Worm (Caenorhabditis elegans): ENCODE results near the gene hsp-25.
A peak's percentile ranks its signal among the peaks of the same experiment; 100 is the strongest.

Gene hsp-25

DNA sequence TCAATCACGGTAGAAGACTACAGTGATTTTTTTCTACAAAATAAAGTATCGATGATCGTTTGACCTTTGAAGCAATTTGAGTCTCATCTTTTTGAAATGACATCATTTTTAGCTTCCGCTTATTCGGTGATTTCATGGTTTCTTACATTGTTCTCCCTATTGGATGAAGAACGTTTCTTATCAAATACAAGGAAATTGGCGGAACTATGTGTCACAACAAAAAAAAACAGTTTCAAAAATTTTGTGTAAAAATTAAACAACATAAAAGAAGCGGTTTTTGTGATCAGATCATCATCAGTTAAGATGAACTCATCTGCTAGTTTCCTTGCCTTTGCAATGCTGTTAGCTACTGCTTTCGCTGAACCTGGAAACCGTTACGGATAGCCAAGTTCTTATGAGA, 48.2 kb upstream of the hsp-25 start, which contains the start of gene C45B2.8:
C45B2.8 (plus strand) TSS at position 301 of the 400 bp plus-strand sequence.
- no peak for TF ChIP-seq nhr-11 (tag; optimal IDR thresholded peaks at IDR 0.05)
- TF ChIP-seq nhr-25 (tag; optimal IDR thresholded peaks at IDR 0.05), result peak; percentile 8
- no peak for TF ChIP-seq ceh-16 (tag; optimal IDR thresholded peaks at IDR 0.05)

DNA sequence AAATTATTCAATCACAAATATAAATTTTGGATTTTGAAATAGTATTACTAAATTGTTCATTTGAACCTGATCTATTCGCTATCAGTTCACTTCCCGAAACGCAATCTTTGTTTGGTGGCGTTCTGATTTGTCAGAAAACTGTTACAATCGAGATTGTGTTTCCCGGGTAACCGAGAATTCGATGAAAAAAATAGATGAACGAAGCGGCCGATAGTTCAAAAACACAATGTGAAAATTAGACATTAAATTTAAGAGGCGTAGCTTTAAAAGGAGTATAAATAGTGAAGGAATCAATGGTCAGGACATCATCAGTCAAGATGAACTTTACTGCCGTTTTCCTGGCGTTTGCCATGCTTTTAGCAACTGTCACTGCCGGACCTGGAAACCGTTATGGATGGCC, 46.4 kb upstream of the hsp-25 start, which contains the start of gene C45B2.1:
C45B2.1 (plus strand) TSS at position 301 of the 400 bp plus-strand sequence.
- TF ChIP-seq alr-1 (tag; optimal IDR thresholded peaks at IDR 0.05), result no peak
- TF ChIP-seq F13H6.1 (tag; optimal IDR thresholded peaks at IDR 0.05), result no peak
- TF ChIP-seq ztf-11 (tag; optimal IDR thresholded peaks at IDR 0.05), result no peak
- TF ChIP-seq nhr-21 (tag; optimal IDR thresholded peaks at IDR 0.05), result no peak
- no peak for TF ChIP-seq skn-1 (tag; optimal IDR thresholded peaks at IDR 0.05)
- TF ChIP-seq ztf-1 (GFP tag; conservative IDR thresholded peaks at IDR 0.05), result no peak
- TF ChIP-seq zag-1 (tag; optimal IDR thresholded peaks at IDR 0.05), result no peak
- no peak for TF ChIP-seq nhr-129 (tag; optimal IDR thresholded peaks at IDR 0.05)
- TF ChIP-seq ZK546.5 (tag; optimal IDR thresholded peaks at IDR 0.05), result no peak
- TF ChIP-seq lin-39 (tag; optimal IDR thresholded peaks at IDR 0.05), result no peak
- TF ChIP-seq ztf-4 (tag; optimal IDR thresholded peaks at IDR 0.05), result no peak
- no peak for TF ChIP-seq unc-39 (tag; optimal IDR thresholded peaks at IDR 0.05)
- TF ChIP-seq lsy-2 (tag; optimal IDR thresholded peaks at IDR 0.05), result no peak
- TF ChIP-seq nhr-77 (tag; optimal IDR thresholded peaks at IDR 0.05), result no peak
- no peak for TF ChIP-seq nhr-25 (tag; optimal IDR thresholded peaks at IDR 0.05)
- TF ChIP-seq elt-3 (tag; optimal IDR thresholded peaks at IDR 0.05), result no peak
- no peak for TF ChIP-seq C34F6.9 (tag; optimal IDR thresholded peaks at IDR 0.05)
- TF ChIP-seq unc-55 (GFP tag; optimal IDR thresholded peaks at IDR 0.05), result no peak
- TF ChIP-seq crh-2 (tag; optimal IDR thresholded peaks at IDR 0.05), result no peak
- no peak for TF ChIP-seq unc-62 (GFP tag; optimal IDR thresholded peaks at IDR 0.05)

DNA sequence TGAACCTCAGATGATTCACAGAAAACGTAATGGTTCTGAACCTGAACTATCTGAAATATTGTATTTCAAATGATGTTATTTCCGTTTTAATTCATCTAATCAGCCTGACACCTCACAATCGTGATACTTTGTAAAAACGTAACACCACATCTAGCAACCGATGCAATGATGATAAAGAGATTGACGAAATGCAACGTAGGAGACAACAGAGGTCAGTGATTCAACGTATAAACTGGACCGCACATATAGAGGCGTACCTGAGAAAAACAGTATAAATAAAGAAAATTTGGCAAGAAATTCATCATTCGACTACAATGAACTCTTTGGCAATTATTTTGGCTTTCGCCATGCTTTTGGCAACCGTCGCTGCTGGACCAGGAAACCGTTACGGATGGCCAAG, 45.0 kb upstream of the hsp-25 start, which contains the start of gene C45B2.2:
C45B2.2 (plus strand) TSS at position 301 of the 400 bp plus-strand sequence.
- TF ChIP-seq gmeb-1 (tag; optimal IDR thresholded peaks at IDR 0.05), result no peak
- TF ChIP-seq mab-5 (tag; optimal IDR thresholded peaks at IDR 0.05), result no peak
- TF ChIP-seq nhr-11 (tag; optimal IDR thresholded peaks at IDR 0.05), result no peak
- no peak for TF ChIP-seq nhr-77 (tag; optimal IDR thresholded peaks at IDR 0.05)
- no peak for TF ChIP-seq fos-1 (tag; optimal IDR thresholded peaks at IDR 0.05)
- no peak for TF ChIP-seq unc-55 (GFP tag; optimal IDR thresholded peaks at IDR 0.05)
- no peak for TF ChIP-seq nhr-129 (tag; optimal IDR thresholded peaks at IDR 0.05)
- TF ChIP-seq snpc-4 (tag; optimal IDR thresholded peaks at IDR 0.05), result no peak

DNA sequence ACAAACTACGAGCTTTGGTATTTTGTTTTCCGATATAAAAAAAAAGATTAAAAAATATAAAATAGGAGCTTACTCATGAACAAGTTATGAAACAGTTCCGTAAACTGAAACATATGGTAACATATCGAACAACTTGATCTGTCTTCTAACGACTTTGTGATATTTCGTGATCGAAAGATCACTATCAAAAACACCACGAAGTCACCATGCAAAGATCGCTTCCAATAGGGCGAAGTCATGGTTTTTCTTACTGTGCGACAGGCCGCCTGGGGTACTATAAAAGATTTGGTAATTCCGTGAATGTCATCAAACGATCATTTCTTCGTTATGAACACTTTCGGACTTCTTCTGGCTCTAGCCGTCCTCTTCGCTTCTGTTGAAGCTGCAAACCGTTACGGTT, 43.2 kb upstream of the hsp-25 start, which contains the start of gene C45B2.3:
C45B2.3 (plus strand) TSS at position 301 of the 400 bp plus-strand sequence.
- no peak for TF ChIP-seq ceh-82 (tag; optimal IDR thresholded peaks at IDR 0.05)

DNA sequence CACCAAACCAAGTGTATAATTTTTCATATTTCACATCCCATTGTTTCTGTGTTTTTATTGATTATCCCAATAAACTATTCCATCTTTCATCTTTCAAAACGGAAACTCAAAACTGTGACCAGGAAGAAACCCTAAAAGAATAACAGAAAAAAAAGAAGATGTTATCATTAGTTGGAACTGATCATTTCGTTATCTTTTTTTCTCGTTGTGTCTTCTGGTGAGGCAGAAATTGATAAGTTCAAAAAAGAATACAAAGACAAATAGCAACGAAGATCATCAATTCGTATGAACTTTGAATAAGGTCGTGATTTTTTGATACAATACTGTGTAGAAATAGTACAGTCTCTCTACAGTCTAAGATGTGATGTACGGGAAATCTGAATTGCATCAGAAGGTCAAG, 42.3 kb upstream of the hsp-25 start:
- TF ChIP-seq nhr-25 (tag; optimal IDR thresholded peaks at IDR 0.05), result peak; percentile 4
- TF ChIP-seq sma-9 (GFP tag; optimal IDR thresholded peaks at IDR 0.05), result peak; percentile 52
- no peak for TF ChIP-seq sma-9 (tag; optimal IDR thresholded peaks at IDR 0.05)
- TF ChIP-seq ZK546.5 (tag; optimal IDR thresholded peaks at IDR 0.05), result no peak
- TF ChIP-seq nhr-11 (tag; optimal IDR thresholded peaks at IDR 0.05), result no peak
- peak; percentile 52 for TF ChIP-seq fos-1 (tag; optimal IDR thresholded peaks at IDR 0.05)

DNA sequence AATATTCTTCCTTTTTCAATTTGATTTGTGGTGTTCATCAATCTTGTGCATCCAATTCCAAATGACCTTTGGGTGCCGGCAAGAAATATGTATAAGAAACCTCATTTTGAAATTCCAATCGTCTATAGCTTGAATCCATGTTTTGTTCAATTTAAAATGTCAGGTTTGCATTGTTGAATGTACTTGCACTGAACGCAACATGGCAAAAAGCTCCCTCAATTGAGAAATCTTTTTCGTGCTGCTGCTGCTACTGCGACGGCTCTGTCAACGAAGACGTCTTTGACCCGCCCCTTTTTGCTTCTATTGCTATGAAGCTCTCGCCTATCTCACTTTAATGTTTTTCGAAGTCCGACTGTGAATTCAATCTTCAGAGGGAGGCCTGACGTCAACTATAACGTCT, 35.8 kb upstream of the hsp-25 start, which contains the start of gene lgc-58:
lgc-58 (plus strand) TSS at position 301 of the 400 bp plus-strand sequence.
- TF ChIP-seq ceh-16 (tag; optimal IDR thresholded peaks at IDR 0.05), result no peak
- no peak for TF ChIP-seq ceh-82 (tag; optimal IDR thresholded peaks at IDR 0.05)
- no peak for TF ChIP-seq C34F6.9 (tag; optimal IDR thresholded peaks at IDR 0.05)
- TF ChIP-seq dmd-4 (tag; optimal IDR thresholded peaks at IDR 0.05), result no peak
- TF ChIP-seq ztf-4 (tag; optimal IDR thresholded peaks at IDR 0.05), result no peak
- no peak for TF ChIP-seq alr-1 (tag; optimal IDR thresholded peaks at IDR 0.05)
- no peak for TF ChIP-seq nhr-11 (tag; optimal IDR thresholded peaks at IDR 0.05)
- TF ChIP-seq aly-2 (tag; optimal IDR thresholded peaks at IDR 0.05), result no peak
- no peak for TF ChIP-seq mbf-1 (tag; optimal IDR thresholded peaks at IDR 0.05)

DNA sequence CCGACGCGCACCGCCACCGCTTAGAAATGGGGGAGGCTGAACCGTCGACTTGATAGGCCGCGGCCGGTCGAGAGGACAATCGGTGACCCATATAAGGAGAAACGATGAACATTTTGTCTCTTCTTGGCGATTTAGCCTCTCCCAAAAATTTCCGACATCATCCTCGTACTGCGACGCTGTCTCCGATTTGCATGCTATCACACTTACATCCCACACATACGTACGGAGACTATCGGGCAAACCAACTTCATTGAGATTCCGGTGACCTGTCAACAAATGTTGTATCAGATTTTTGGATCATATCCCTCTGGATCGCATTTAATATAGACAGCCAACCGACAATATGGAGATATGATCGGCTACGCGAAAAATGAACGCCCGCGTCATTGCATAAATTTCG, 27.2 kb upstream of the hsp-25 start:
- TF ChIP-seq nhr-21 (tag; optimal IDR thresholded peaks at IDR 0.05) (peak; percentile 38), nhr-11 (tag; optimal IDR thresholded peaks at IDR 0.05) (no peak)
